Worm (Caenorhabditis elegans) whole organism, young adult: ENCODE data around the gene eif-2D.

Source experiments
- B0035.1 ChIP-seq: sonication (generic microtip); optimal IDR thresholded peaks from 2 replicates; lab custom pipeline; 2016; ENCODE audit warnings: missing genetic modification characterization, mild to moderate bottlenecking, missing compliant biosample characterization, missing genotype, missing genetic modification reagents
- B0336.3 ChIP-seq: fragments of 200-800 bp; sonication (Bioruptor generic); IDR thresholded peaks from 2 replicates; pipeline ENCODE4 v1.3.6; 2022; ENCODE audit warnings: missing genetic modification characterization, missing compliant biosample characterization
- F57A8.1 ChIP-seq: fragments of 200-800 bp; sonication (Bioruptor generic); optimal IDR thresholded peaks from 2 replicates; lab custom pipeline; 2018; ENCODE audit warnings: mild to moderate bottlenecking, missing genetic modification characterization, moderate library complexity, missing compliant biosample characterization
- K11D2.4 ChIP-seq: fragments of 200-800 bp; sonication (Bioruptor generic); IDR thresholded peaks from 2 replicates; pipeline ENCODE4 v1.3.6; 2022; ENCODE audit warnings: missing genetic modification reagents, missing genetic modification characterization, missing compliant biosample characterization
- T07F8.4 ChIP-seq: sonication (generic microtip); optimal IDR thresholded peaks from 2 replicates; lab custom pipeline; 2016; ENCODE audit warnings: mild to moderate bottlenecking, missing genetic modification characterization, moderate library complexity, missing compliant biosample characterization
- Y67H2A.10 ChIP-seq: fragments of 200-800 bp; sonication (Bioruptor generic); conservative IDR thresholded peaks from 2 replicates; pipeline ENCODE4 v1.3.6; 2022; ENCODE audit warnings: missing genetic modification reagents, missing genetic modification characterization, missing compliant biosample characterization
- Y79H2A.3 ChIP-seq: fragments of 200-800 bp; sonication (Bioruptor generic); conservative IDR thresholded peaks from 2 replicates; pipeline ENCODE4 v1.3.6; 2022; ENCODE audit warnings: missing genetic modification reagents, missing genetic modification characterization, missing compliant biosample characterization
- Y95B8A.8 ChIP-seq: fragments of 200-800 bp; sonication (Bioruptor generic); IDR thresholded peaks from 2 replicates; pipeline ENCODE4 v1.3.6; 2022; ENCODE audit warnings: missing genetic modification reagents, missing genetic modification characterization, missing compliant biosample characterization
- aptf-2 ChIP-seq: fragments of 200-800 bp; sonication (Bioruptor generic); conservative IDR thresholded peaks from 2 replicates; pipeline ENCODE4 v1.3.6; 2022; ENCODE audit warnings: missing genetic modification reagents, missing genetic modification characterization, missing compliant biosample characterization
- atf-7 ChIP-seq: sonication (generic microtip); optimal IDR thresholded peaks from 2 replicates; lab custom pipeline; 2017; ENCODE audit warnings: mild to moderate bottlenecking, missing genetic modification characterization, missing compliant biosample characterization
- athp-1 ChIP-seq: sonication (generic microtip); optimal IDR thresholded peaks from 2 replicates; lab custom pipeline; 2017; ENCODE audit warnings: mild to moderate bottlenecking, missing genetic modification characterization, missing compliant biosample characterization
- attf-5 ChIP-seq: fragments of 200-800 bp; sonication (Bioruptor generic); optimal IDR thresholded peaks from 2 replicates; lab custom pipeline; 2018; ENCODE audit warnings: mild to moderate bottlenecking, missing genetic modification characterization, missing compliant biosample characterization
- bed-1 ChIP-seq: fragments of 200-800 bp; sonication (Bioruptor generic); IDR thresholded peaks from 2 replicates; pipeline ENCODE4 v1.3.6; 2022; ENCODE audit warnings: missing genetic modification reagents, missing genetic modification characterization, missing compliant biosample characterization
- bed-2 ChIP-seq: fragments of 200-800 bp; sonication (Bioruptor generic); IDR thresholded peaks from 2 replicates; pipeline ENCODE4 v1.3.6; 2022; ENCODE audit warnings: missing genetic modification reagents, missing genetic modification characterization, missing compliant biosample characterization
- cebp-1 ChIP-seq, 2 experiments: fragments of 200-800 bp in 1 of 2; sonication (Bioruptor generic) in 1 of 2; sonication (generic microtip) in 1 of 2; IDR thresholded peaks in 1 of 2; optimal IDR thresholded peaks in 1 of 2; 2 replicates each; pipeline versions ENCODE4 v1.3.6 to Lab custom; 2017 to 2022; ENCODE audit warnings: missing compliant biosample characterization in 2 of 2, missing genetic modification characterization in 2 of 2, mild to moderate bottlenecking in 1 of 2, missing genetic modification reagents in 1 of 2, moderate library complexity in 1 of 2
- ceh-100 ChIP-seq: fragments of 200-800 bp; sonication (Bioruptor generic); IDR thresholded peaks from 2 replicates; pipeline ENCODE4 v1.3.6; 2022; ENCODE audit warnings: missing genetic modification reagents, missing genetic modification characterization, missing compliant biosample characterization
- ceh-27 ChIP-seq: fragments of 200-800 bp; sonication (Bioruptor generic); optimal IDR thresholded peaks from 2 replicates; lab custom pipeline; 2018; ENCODE audit warnings: mild to moderate bottlenecking, missing genetic modification characterization, moderate library complexity, missing compliant biosample characterization
- ceh-40 ChIP-seq: fragments of 200-800 bp; sonication (Bioruptor generic); IDR thresholded peaks from 2 replicates; pipeline ENCODE4 v1.3.6; 2022; ENCODE audit warnings: missing genetic modification characterization, missing compliant biosample characterization
- ceh-58 ChIP-seq: fragments of 200-800 bp; sonication (Bioruptor generic); IDR thresholded peaks from 2 replicates; pipeline ENCODE4 v1.3.6; 2022; ENCODE audit warnings: missing genetic modification characterization, missing compliant biosample characterization
- chd-7 ChIP-seq: sonication (generic microtip); optimal IDR thresholded peaks from 2 replicates; lab custom pipeline; 2016; ENCODE audit warnings: mild to moderate bottlenecking, missing genetic modification characterization, moderate library complexity, missing compliant biosample characterization
- fkh-3 ChIP-seq: sonication (generic microtip); optimal IDR thresholded peaks from 2 replicates; lab custom pipeline; 2016; ENCODE audit warnings: mild to moderate bottlenecking, missing genetic modification characterization, missing compliant biosample characterization
- hlh-12 ChIP-seq: sonication (generic microtip); optimal IDR thresholded peaks from 2 replicates; lab custom pipeline; 2016; ENCODE audit warnings: missing genetic modification characterization, missing compliant biosample characterization
- lin-26 ChIP-seq: fragments of 200-800 bp; sonication (Bioruptor generic); IDR thresholded peaks from 2 replicates; pipeline ENCODE4 v1.3.6; 2022; ENCODE audit warnings: missing genetic modification reagents, missing genetic modification characterization, missing compliant biosample characterization
- lin-40 ChIP-seq: sonication (generic microtip); optimal IDR thresholded peaks from 2 replicates; lab custom pipeline; 2016; ENCODE audit warnings: missing genetic modification characterization, mild to moderate bottlenecking, missing compliant biosample characterization, missing genotype, missing genetic modification reagents
- lir-1 ChIP-seq: fragments of 200-800 bp; sonication (Bioruptor generic); conservative IDR thresholded peaks from 2 replicates; pipeline ENCODE4 v1.3.6; 2022; ENCODE audit warnings: missing genetic modification reagents, missing genetic modification characterization, missing compliant biosample characterization
- lsy-27 ChIP-seq: sonication (generic microtip); optimal IDR thresholded peaks from 2 replicates; lab custom pipeline; 2017; ENCODE audit warnings: missing genetic modification characterization, mild to moderate bottlenecking, missing compliant biosample characterization, antibody characterized with exemption, missing genotype, borderline replicate concordance; ENCODE audit not compliant: insufficient read depth
- mcd-1 ChIP-seq: fragments of 200-800 bp; sonication (Bioruptor generic); IDR thresholded peaks from 2 replicates; pipeline ENCODE4 v1.3.6; 2022; ENCODE audit warnings: missing genetic modification reagents, missing genetic modification characterization, missing compliant biosample characterization
- mes-4 ChIP-seq: sonication (generic microtip); optimal IDR thresholded peaks from 2 replicates; lab custom pipeline; 2016; ENCODE audit warnings: missing genotype, missing genetic modification characterization, missing compliant biosample characterization
- nfya-2 ChIP-seq: fragments of 200-800 bp; sonication (Bioruptor generic); IDR thresholded peaks from 2 replicates; pipeline ENCODE4 v1.3.6; 2022; ENCODE audit warnings: missing genetic modification reagents, missing genetic modification characterization, missing compliant biosample characterization
- nhr-120 ChIP-seq: fragments of 200-800 bp; sonication (Bioruptor generic); IDR thresholded peaks from 2 replicates; pipeline ENCODE4 v1.3.6; 2022; ENCODE audit warnings: missing genetic modification characterization, missing compliant biosample characterization
- nhr-80 ChIP-seq: sonication (generic microtip); optimal IDR thresholded peaks from 2 replicates; lab custom pipeline; 2016; ENCODE audit warnings: missing genetic modification characterization, missing compliant biosample characterization
- pha-4 ChIP-seq: fragments of 150-350 bp; sonication (generic microtip); optimal IDR thresholded peaks from 2 replicates; lab custom pipeline; 2014; ENCODE audit warnings: missing biosample characterization, missing genetic modification reagents, missing genetic modification characterization
- sea-2 ChIP-seq: fragments of 200-800 bp; sonication (Bioruptor generic); IDR thresholded peaks from 2 replicates; pipeline ENCODE4 v1.3.6; 2022; ENCODE audit warnings: missing genetic modification characterization, missing compliant biosample characterization
- snpc-4 ChIP-seq, 5 experiments: fragments of 150-350 bp in 1 of 5; sonication (generic microtip) in 4 of 5; optimal IDR thresholded peaks; 2 replicates each; lab custom pipeline; 2014 to 2018; ENCODE audit warnings: missing genetic modification characterization in 5 of 5, missing biosample characterization in 3 of 5, antibody characterized with exemption in 2 of 5, mild to moderate bottlenecking in 2 of 5, missing compliant biosample characterization in 2 of 5, missing genotype in 2 of 5, moderate library complexity in 2 of 5, missing genetic modification reagents in 1 of 5
- tbp1 ChIP-seq: fragments of 200-800 bp; sonication (Bioruptor generic); optimal IDR thresholded peaks from 2 replicates; lab custom pipeline; 2018; ENCODE audit warnings: mild to moderate bottlenecking, missing genetic modification characterization, missing compliant biosample characterization
- tlf-1 ChIP-seq: fragments of 200-800 bp; sonication (Bioruptor generic); optimal IDR thresholded peaks from 2 replicates; lab custom pipeline; 2018; ENCODE audit warnings: mild to moderate bottlenecking, missing genetic modification characterization, missing compliant biosample characterization
- zim-3 ChIP-seq: sonication (generic microtip); optimal IDR thresholded peaks from 2 replicates; lab custom pipeline; 2017; ENCODE audit warnings: mild to moderate bottlenecking, missing genetic modification characterization, moderate library complexity, missing compliant biosample characterization
- ztf-22 ChIP-seq: fragments of 200-800 bp; sonication (Bioruptor generic); optimal IDR thresholded peaks from 2 replicates; lab custom pipeline; 2018; ENCODE audit warnings: mild to moderate bottlenecking, missing genetic modification characterization, moderate library complexity, missing compliant biosample characterization
- ztf-26 ChIP-seq: sonication (generic microtip); optimal IDR thresholded peaks from 2 replicates; lab custom pipeline; 2017; ENCODE audit warnings: missing genetic modification characterization, missing compliant biosample characterization

Gene eif-2D

DNA sequence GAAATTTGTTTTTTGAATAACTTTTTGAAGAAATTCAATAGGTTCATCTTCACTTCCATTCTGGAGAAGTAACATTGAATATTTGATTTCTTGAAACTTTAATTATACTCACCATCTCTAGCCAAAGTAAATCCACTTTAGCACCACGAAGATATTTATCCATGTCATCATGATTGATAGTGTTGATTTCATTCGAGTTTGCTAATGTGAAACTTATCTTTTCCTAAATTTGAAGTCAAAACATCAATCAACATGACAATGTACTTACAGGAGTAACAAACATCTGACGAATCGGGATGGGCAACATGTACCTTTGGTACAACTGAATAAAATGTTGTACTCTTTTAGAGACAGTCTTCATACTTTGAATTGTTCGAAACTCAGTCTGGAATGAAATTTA is 5.8 kb downstream of the eif-2D start:
- no peak for TF ChIP-seq B0035.1
- TF ChIP-seq ceh-58 (GFP tag; lab: Robert Waterston, UW): no peak
- TF ChIP-seq nhr-120 (GFP tag; lab: Robert Waterston, UW): no peak
- TF ChIP-seq aptf-2 (GFP tag; lab: Robert Waterston, UW): no peak
- no peak for TF ChIP-seq K11D2.4 (GFP tag; lab: Robert Waterston, UW)
- TF ChIP-seq zim-3: no peak
- TF ChIP-seq lir-1 (GFP tag; lab: Robert Waterston, UW): no peak
- no peak for TF ChIP-seq nfya-2 (GFP tag; lab: Robert Waterston, UW)
- no peak for TF ChIP-seq lin-40 (tag; lab: Kevin White, UChicago)
- no peak for TF ChIP-seq tlf-1

DNA sequence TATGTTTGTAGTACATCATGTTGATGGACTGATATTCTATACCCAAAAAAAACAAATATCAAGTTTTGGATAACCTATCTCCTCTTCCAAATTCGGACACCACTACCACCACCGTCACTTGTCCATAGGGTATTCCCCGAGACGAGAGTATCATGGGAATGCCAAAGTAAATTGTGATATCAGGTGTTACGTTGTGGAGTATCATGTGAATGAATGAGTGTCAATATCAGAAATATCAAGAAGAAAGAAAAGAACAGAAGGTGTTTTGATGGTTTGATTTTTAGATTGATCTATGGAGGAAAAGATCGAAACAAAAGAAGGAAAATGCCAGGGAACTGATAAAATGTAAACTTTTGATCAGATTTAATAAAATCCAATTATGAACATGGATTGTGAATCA is 6.7 kb downstream of the eif-2D start:
- TF ChIP-seq mes-4: no peak
- no peak for TF ChIP-seq bed-1 (GFP tag; lab: Robert Waterston, UW)
- no peak for TF ChIP-seq pha-4 (tag; lab: Kevin White, UChicago)
- TF ChIP-seq tlf-1: peak; percentile 25
- TF ChIP-seq F57A8.1 (GFP tag; lab: Kevin White, UChicago): no peak
- no peak for TF ChIP-seq ceh-100 (GFP tag; lab: Robert Waterston, UW)
- TF ChIP-seq cebp-1 (GFP tag; IDR thresholded peaks at IDR 0.05; lab: Robert Waterston, UW): no peak
- TF ChIP-seq cebp-1 (tag; optimal IDR thresholded peaks at IDR 0.05; lab: Kevin White, UChicago): peak; percentile 52
- no peak for TF ChIP-seq lsy-27 (tag; lab: Kevin White, UChicago)
- 0 out of 2 replicates have a peak, but pooled peaks have one; percentile 20 for TF ChIP-seq B0336.3
- peak; percentile 58 for TF ChIP-seq nhr-80
- no peak for TF ChIP-seq ztf-22 (GFP tag; lab: Kevin White, UChicago)
- no peak for TF ChIP-seq T07F8.4
- peak; percentile 51; the same call in 1 of the 2 replicates for TF ChIP-seq lin-26 (GFP tag; lab: Robert Waterston, UW)
- TF ChIP-seq hlh-12: no peak
- TF ChIP-seq snpc-4 (GFP tag; optimal IDR thresholded peaks at IDR 0.05; lab: Kevin White, UChicago): no peak
- TF ChIP-seq snpc-4 (tag; optimal IDR thresholded peaks at IDR 0.05; lab: Kevin White, UChicago): peak in 2 of 4 experiments; percentile 21 to 64
- TF ChIP-seq athp-1 (tag; lab: Kevin White, UChicago): no peak
- peak; percentile 41 for TF ChIP-seq atf-7 (tag; lab: Kevin White, UChicago)
- TF ChIP-seq chd-7: peak; percentile 33
- no peak for TF ChIP-seq fkh-3 (tag; lab: Kevin White, UChicago)
- TF ChIP-seq bed-2: no peak
- TF ChIP-seq mcd-1 (GFP tag; lab: Robert Waterston, UW): no peak
- TF ChIP-seq Y67H2A.10 (GFP tag; lab: Robert Waterston, UW): no peak
- TF ChIP-seq Y95B8A.8 (GFP tag; lab: Robert Waterston, UW): no peak
- TF ChIP-seq sea-2: no peak
- TF ChIP-seq Y79H2A.3 (GFP tag; lab: Robert Waterston, UW): no peak
- no peak for TF ChIP-seq ceh-40 (GFP tag; lab: Robert Waterston, UW)
- TF ChIP-seq ceh-27: no peak
- TF ChIP-seq tbp1 (GFP tag; lab: Kevin White, UChicago): peak; percentile 29
- TF ChIP-seq attf-5 (GFP tag; lab: Kevin White, UChicago): peak; percentile 37
- peak; percentile 11 for TF ChIP-seq ztf-26 (tag; lab: Kevin White, UChicago)
- TF ChIP-seq, all 124 proteins: peak for 11
